Fruit fly (Drosophila melanogaster): ENCODE measurements around the gene bwa.

- TF ChIP-seq CG9948 (tag; optimal IDR thresholded peaks at IDR 0.05), result no peak
- TF ChIP-seq Ets98B (GFP tag; IDR thresholded peaks at IDR 0.05), result no peak
- no peak for TF ChIP-seq CG8301 (tag; optimal IDR thresholded peaks at IDR 0.05)
- no peak for TF ChIP-seq CG4496 (GFP tag; IDR thresholded peaks at IDR 0.05)
- TF ChIP-seq CG32121 (GFP tag; IDR thresholded peaks at IDR 0.05), result no peak
- TF ChIP-seq fd96Ca (GFP tag; IDR thresholded peaks at IDR 0.05), result no peak
- no peak for TF ChIP-seq rn (GFP tag; IDR thresholded peaks at IDR 0.05)
- TF ChIP-seq EcR (GFP tag; optimal IDR thresholded peaks at IDR 0.05), result no peak
- no peak for TF ChIP-seq CG8159 (tag; optimal IDR thresholded peaks at IDR 0.05)
- TF ChIP-seq Snoo (tag; optimal IDR thresholded peaks at IDR 0.05), result no peak
- no peak for TF ChIP-seq CG12605 (GFP tag; IDR thresholded peaks at IDR 0.05)
- no peak for TF ChIP-seq Pif1B (GFP tag; optimal IDR thresholded peaks at IDR 0.05)
- TF ChIP-seq CG14655 (GFP tag; optimal IDR thresholded peaks at IDR 0.05), result no peak
Observed at dm6 chr2L:20074388-20074787, 8.2 kb downstream of the bwa start.

Data from whole organism, pupa.